Fruit fly (Drosophila melanogaster) whole organism, embryonic: Measurements from ENCODE around the gene CG12951.
A peak's percentile ranks its signal among the peaks of the same experiment; 100 is the strongest.

Experiments
- CG10431 ChIP-seq: fragments of 200-800 bp; sonication (Bioruptor generic); optimal IDR thresholded peaks from 3 replicates; lab custom pipeline; 2018; ENCODE audit warnings: missing biosample characterization, mild to moderate bottlenecking, missing genetic modification characterization
- CG11085 ChIP-seq: fragments of 200-800 bp; sonication (Bioruptor generic); IDR thresholded peaks from 2 replicates; pipeline ENCODE4 v1.3.6; 2022; ENCODE audit warnings: missing biosample characterization, missing genetic modification characterization
- CG12219 ChIP-seq: fragments of 200-800 bp; sonication (Bioruptor generic); optimal IDR thresholded peaks from 3 replicates; lab custom pipeline; 2018; ENCODE audit warnings: missing biosample characterization, mild to moderate bottlenecking, missing genetic modification characterization
- CG12236 ChIP-seq: fragments of 200-800 bp; sonication (Bioruptor generic); optimal IDR thresholded peaks from 2 replicates; lab custom pipeline; 2016; ENCODE audit warnings: missing biosample characterization, missing genetic modification characterization
- CG12942 ChIP-seq: fragments of 200-800 bp; sonication (Bioruptor generic); optimal IDR thresholded peaks from 3 replicates; lab custom pipeline; 2016; ENCODE audit warnings: missing biosample characterization, missing genetic modification characterization
- CG14667 ChIP-seq: fragments of 200-800 bp; sonication (Bioruptor generic); IDR thresholded peaks from 2 replicates; pipeline ENCODE4 v1.3.6; 2022; ENCODE audit warnings: missing biosample characterization, missing genetic modification characterization
- CG15011 ChIP-seq: fragments of 200-800 bp; sonication (Bioruptor generic); optimal IDR thresholded peaks from 3 replicates; lab custom pipeline; 2018; ENCODE audit warnings: missing biosample characterization, mild to moderate bottlenecking, missing genetic modification characterization
- CG2678 ChIP-seq: fragments of 200-800 bp; sonication (Bioruptor generic); optimal IDR thresholded peaks from 3 replicates; lab custom pipeline; 2019; ENCODE audit warnings: missing biosample characterization, mild to moderate bottlenecking, missing genetic modification characterization, moderate library complexity
- CG2712 ChIP-seq: fragments of 200-800 bp; optimal IDR thresholded peaks from 3 replicates; lab custom pipeline; 2019; ENCODE audit warnings: missing biosample characterization, mild to moderate bottlenecking, missing genetic modification characterization, moderate library complexity
- CG30403 ChIP-seq: fragments of 200-800 bp; sonication (Bioruptor generic); optimal IDR thresholded peaks from 3 replicates; lab custom pipeline; 2016; ENCODE audit warnings: missing biosample characterization, missing genetic modification characterization
- CG31441 ChIP-seq: fragments of 200-800 bp; sonication (Bioruptor generic); IDR thresholded peaks from 2 replicates; pipeline ENCODE4 v1.3.6; 2022; ENCODE audit warnings: missing biosample characterization, missing genetic modification characterization
- CG4730 ChIP-seq: fragments of 200-800 bp; sonication (Bioruptor generic); IDR thresholded peaks from 2 replicates; pipeline ENCODE4 v1.3.6; 2022; ENCODE audit warnings: missing biosample characterization, missing genetic modification characterization
- CG5180 ChIP-seq: fragments of 200-800 bp; sonication (Bioruptor generic); optimal IDR thresholded peaks from 3 replicates; lab custom pipeline; 2017; ENCODE audit warnings: missing biosample characterization, missing genetic modification characterization, mild to moderate bottlenecking, moderate library complexity, missing genetic modification reagents
- CG6683 ChIP-seq: fragments of 200-800 bp; sonication (Bioruptor generic); optimal IDR thresholded peaks from 2 replicates; lab custom pipeline; 2017; ENCODE audit warnings: missing biosample characterization, mild to moderate bottlenecking, missing genetic modification characterization, missing genetic modification reagents
- CG6854 ChIP-seq: fragments of 200-800 bp; sonication (Bioruptor generic); optimal IDR thresholded peaks from 3 replicates; lab custom pipeline; 2017; ENCODE audit warnings: missing biosample characterization, mild to moderate bottlenecking, missing genetic modification characterization
- CG8290 ChIP-seq, 3 experiments: fragments of 200-800 bp; sonication (Bioruptor generic); optimal IDR thresholded peaks; 2 replicates each; lab custom pipeline; 2016 to 2019; ENCODE audit warnings: missing biosample characterization in 3 of 3, missing genetic modification characterization in 3 of 3, mild to moderate bottlenecking in 2 of 3, moderate library complexity in 1 of 3
- CG9727 ChIP-seq: fragments of 200-800 bp; sonication (Bioruptor generic); optimal IDR thresholded peaks from 3 replicates; lab custom pipeline; 2017; ENCODE audit warnings: missing biosample characterization, mild to moderate bottlenecking, missing genetic modification characterization
- Dbx ChIP-seq: fragments of 200-800 bp; sonication (Bioruptor generic); IDR thresholded peaks from 3 replicates; pipeline ENCODE4 v1.3.6; 2022; ENCODE audit warnings: missing biosample characterization, missing genetic modification characterization
- Dek ChIP-seq: fragments of 200-800 bp; sonication (Bioruptor generic); optimal IDR thresholded peaks from 3 replicates; lab custom pipeline; 2019; ENCODE audit warnings: missing biosample characterization, mild to moderate bottlenecking, missing genetic modification characterization, moderate library complexity
- Dfd ChIP-seq, 2 experiments: fragments of >200 bp; optimal IDR thresholded peaks; 2 replicates each; lab custom pipeline; 2017; ENCODE audit warnings: missing biosample characterization in 2 of 2, missing genetic modification characterization in 2 of 2
- E2f1 ChIP-seq: fragments of 200-800 bp; sonication (Bioruptor generic); IDR thresholded peaks from 2 replicates; pipeline ENCODE4 v1.3.6; 2022; ENCODE audit warnings: missing biosample characterization, missing genetic modification characterization
- Eip74EF ChIP-seq, 2 experiments: fragments of 200-800 bp in 1 of 2; fragments of >200 bp in 1 of 2; sonication (Bioruptor generic) in 1 of 2; optimal IDR thresholded peaks; 2 replicates each; lab custom pipeline; 2017 to 2019; ENCODE audit warnings: missing biosample characterization in 2 of 2, missing genetic modification characterization in 2 of 2, mild to moderate bottlenecking in 1 of 2, moderate library complexity in 1 of 2
- Fer2 ChIP-seq: fragments of 200-800 bp; sonication (Bioruptor generic); optimal IDR thresholded peaks from 2 replicates; lab custom pipeline; 2018; ENCODE audit warnings: missing biosample characterization, mild to moderate bottlenecking, missing genetic modification characterization, moderate library complexity
- GATAe ChIP-seq: fragments of 200-800 bp; sonication (Bioruptor generic); conservative IDR thresholded peaks from 2 replicates; pipeline ENCODE4 v1.3.6; 2022; ENCODE audit warnings: missing biosample characterization, missing genetic modification characterization
- Hand ChIP-seq: fragments of 200-800 bp; sonication (Bioruptor generic); optimal IDR thresholded peaks from 2 replicates; lab custom pipeline; 2017; ENCODE audit warnings: mild to moderate bottlenecking, missing biosample characterization, missing genetic modification reagents, missing genetic modification characterization
- Hmr ChIP-seq: fragments of 200-800 bp; sonication (Bioruptor generic); optimal IDR thresholded peaks from 3 replicates; lab custom pipeline; 2017; ENCODE audit warnings: mild to moderate bottlenecking, missing biosample characterization, missing genetic modification reagents, missing genetic modification characterization
- Kr ChIP-seq: fragments of 200-800 bp; sonication (Bioruptor generic); optimal IDR thresholded peaks from 2 replicates; lab custom pipeline; 2017; ENCODE audit warnings: missing biosample characterization, mild to moderate bottlenecking, missing genetic modification characterization
- PHDP ChIP-seq: fragments of 200-800 bp; sonication (Bioruptor generic); optimal IDR thresholded peaks from 3 replicates; lab custom pipeline; 2018; ENCODE audit warnings: missing biosample characterization, mild to moderate bottlenecking, missing genetic modification characterization, moderate library complexity
- Stat92E ChIP-seq, 3 experiments: fragments of >200 bp in 2 of 3; fragments of 200-800 bp in 1 of 3; sonication (Bioruptor generic) in 1 of 3; optimal IDR thresholded peaks; 2 replicates each; lab custom pipeline; 2017 to 2019; ENCODE audit warnings: missing biosample characterization in 3 of 3, missing genetic modification characterization in 3 of 3, mild to moderate bottlenecking in 1 of 3, moderate library complexity in 1 of 3
- aop ChIP-seq: fragments of 200-800 bp; sonication (Bioruptor generic); IDR thresholded peaks from 2 replicates; pipeline ENCODE4 v1.3.6; 2022; ENCODE audit warnings: missing biosample characterization, missing genetic modification characterization
- bab2 ChIP-seq: fragments of 200-800 bp; sonication (Bioruptor generic); optimal IDR thresholded peaks from 2 replicates; lab custom pipeline; 2016; ENCODE audit warnings: missing biosample characterization, missing genetic modification characterization
- chif ChIP-seq, 2 experiments: fragments of 200-800 bp; sonication (Bioruptor generic); optimal IDR thresholded peaks; 3 replicates each; lab custom pipeline; 2016; ENCODE audit warnings: missing biosample characterization in 2 of 2, missing genetic modification characterization in 2 of 2
- crc ChIP-seq: fragments of 200-800 bp; sonication (Bioruptor generic); optimal IDR thresholded peaks from 2 replicates; lab custom pipeline; 2016; ENCODE audit warnings: missing biosample characterization, missing genetic modification characterization
- gfzf ChIP-seq: fragments of 200-800 bp; sonication (Bioruptor generic); optimal IDR thresholded peaks from 2 replicates; lab custom pipeline; 2016; ENCODE audit warnings: missing biosample characterization, mild to moderate bottlenecking, missing genetic modification characterization, moderate library complexity
- gsb ChIP-seq: fragments of 200-800 bp; sonication (Bioruptor generic); IDR thresholded peaks from 2 replicates; pipeline ENCODE4 v1.3.6; 2022; ENCODE audit warnings: missing biosample characterization, missing genetic modification characterization
- gt ChIP-seq: fragments of 200-800 bp; sonication (Bioruptor generic); IDR thresholded peaks from 2 replicates; pipeline ENCODE4 v1.3.6; 2022; ENCODE audit warnings: missing biosample characterization, missing genetic modification characterization
- her ChIP-seq: fragments of 200-800 bp; sonication (Bioruptor generic); optimal IDR thresholded peaks from 2 replicates; lab custom pipeline; 2016; ENCODE audit warnings: missing biosample characterization, missing genetic modification characterization
- ind ChIP-seq: fragments of 200-800 bp; sonication (Bioruptor generic); optimal IDR thresholded peaks from 3 replicates; lab custom pipeline; 2016; ENCODE audit warnings: missing biosample characterization, missing genetic modification characterization
- nmo ChIP-seq: fragments of 200-800 bp; sonication (Bioruptor generic); optimal IDR thresholded peaks from 2 replicates; lab custom pipeline; 2018; ENCODE audit warnings: missing biosample characterization, mild to moderate bottlenecking, missing genetic modification characterization, moderate library complexity
- pan ChIP-seq, 4 experiments: fragments of >200 bp in 3 of 4; fragments of 200-800 bp in 1 of 4; sonication (Bioruptor generic) in 1 of 4; optimal IDR thresholded peaks in 3 of 4; IDR thresholded peaks in 1 of 4; 2 replicates each; pipeline versions ENCODE4 v1.3.6 to Lab custom; 2017 to 2022; ENCODE audit warnings: missing biosample characterization in 2 of 4, missing genetic modification characterization in 2 of 4, mixed read lengths in 1 of 4
- pita ChIP-seq: fragments of 200-800 bp; sonication (Bioruptor generic); optimal IDR thresholded peaks from 2 replicates; lab custom pipeline; 2017; ENCODE audit warnings: missing biosample characterization, mild to moderate bottlenecking, missing genetic modification characterization
- pnt ChIP-seq: fragments of 200-800 bp; sonication (Bioruptor generic); optimal IDR thresholded peaks from 3 replicates; lab custom pipeline; 2016; ENCODE audit warnings: missing biosample characterization, missing genetic modification characterization
- ranshi ChIP-seq: fragments of 200-800 bp; sonication (Bioruptor generic); IDR thresholded peaks from 2 replicates; pipeline ENCODE4 v1.3.6; 2022; ENCODE audit warnings: missing biosample characterization, missing genetic modification characterization
- ro ChIP-seq: fragments of 200-800 bp; sonication (Bioruptor generic); IDR thresholded peaks from 2 replicates; pipeline ENCODE4 v1.3.6; 2022; ENCODE audit warnings: missing biosample characterization, missing genetic modification characterization
- sd ChIP-seq: fragments of 200-800 bp; sonication (Bioruptor generic); optimal IDR thresholded peaks from 3 replicates; lab custom pipeline; 2018; ENCODE audit warnings: missing biosample characterization, mild to moderate bottlenecking, missing genetic modification characterization, moderate library complexity
- sug ChIP-seq: fragments of 200-800 bp; optimal IDR thresholded peaks from 2 replicates; lab custom pipeline; 2019; ENCODE audit warnings: missing biosample characterization, mild to moderate bottlenecking, missing genetic modification characterization, moderate library complexity
- tna ChIP-seq: fragments of 200-800 bp; sonication (Bioruptor generic); IDR thresholded peaks from 2 replicates; pipeline ENCODE4 v1.3.6; 2022; ENCODE audit warnings: missing biosample characterization, missing genetic modification characterization; ENCODE audit not compliant: partially characterized antibody

The CG12951 gene

dm6 chr3R:9378644-9379411 lies 48.7 kb upstream of the CG12951 start (continued):
- peak in 1 of 2 experiments; percentile 66 for TF ChIP-seq Eip74EF (GFP tag; optimal IDR thresholded peaks at IDR 0.05; lab: Kevin White, UChicago)
- no peak for TF ChIP-seq sd (tag; lab: Kevin White, UChicago)
- TF ChIP-seq CG31441 (GFP tag; lab: Robert Waterston, UW), result peak; percentile 71
- no peak for TF ChIP-seq pan (optimal IDR thresholded peaks at IDR 0.05; lab: Kevin White, UChicago)
- TF ChIP-seq pan (GFP tag; optimal IDR thresholded peaks at IDR 0.05 in 1 of 2, IDR thresholded peaks at IDR 0.05 in 1 of 2), result peak in 1 of 2 experiments; percentile 20
- no peak for TF ChIP-seq crc (GFP tag; lab: Kevin White, UChicago)
- no peak for TF ChIP-seq gfzf (GFP tag; lab: Kevin White, UChicago)
- peak; percentile 87 for TF ChIP-seq Kr (GFP tag; lab: Kevin White, UChicago)
- TF ChIP-seq CG5180, result peak; percentile 10
- no peak for TF ChIP-seq Fer2 (tag; lab: Kevin White, UChicago)
- TF ChIP-seq Hmr, result no peak
- TF ChIP-seq her (GFP tag; lab: Kevin White, UChicago), result no peak
- TF ChIP-seq Hand (GFP tag; lab: Kevin White, UChicago), result no peak
- no peak for TF ChIP-seq CG12236 (GFP tag; lab: Kevin White, UChicago)
- TF ChIP-seq CG2678 (tag; lab: Kevin White, UChicago), result peak; percentile 66
- peak; percentile 47 for TF ChIP-seq bab2 (GFP tag; lab: Kevin White, UChicago)
- no peak for TF ChIP-seq CG6683 (GFP tag; lab: Kevin White, UChicago)
- no peak for TF ChIP-seq pnt
- TF ChIP-seq aop, result no peak
- TF ChIP-seq gt (GFP tag; lab: Robert Waterston, UW), result no peak
- TF ChIP-seq CG6854, result no peak
- TF ChIP-seq CG9727 (GFP tag; lab: Kevin White, UChicago), result peak; percentile 91
- no peak for TF ChIP-seq CG12942 (GFP tag; lab: Kevin White, UChicago)
- peak; percentile 51 for TF ChIP-seq CG30403 (GFP tag; lab: Kevin White, UChicago)
- TF ChIP-seq gsb (GFP tag; lab: Robert Waterston, UW), result no peak
- TF ChIP-seq Dek (tag; lab: Kevin White, UChicago), result no peak
- no peak for TF ChIP-seq CG14667 (GFP tag; lab: Robert Waterston, UW)
- no peak for TF ChIP-seq CG11085
- no peak for TF ChIP-seq Dfd (GFP tag; optimal IDR thresholded peaks at IDR 0.05; lab: Kevin White, UChicago)
- TF ChIP-seq pita (GFP tag; lab: Kevin White, UChicago), result no peak
- TF ChIP-seq E2f1 (GFP tag; lab: Robert Waterston, UW), result 0 out of 2 replicates have a peak, but pooled peaks have one; percentile 22
- TF ChIP-seq ranshi (GFP tag; lab: Robert Waterston, UW), result peak; percentile 32; the same call in 1 of the 2 replicates
- TF ChIP-seq sug (tag; lab: Kevin White, UChicago), result no peak
- no peak for TF ChIP-seq Dbx (GFP tag; lab: Robert Waterston, UW)
- TF ChIP-seq CG12219 (GFP tag; lab: Kevin White, UChicago), result peak; percentile 17
- no peak for TF ChIP-seq chif (GFP tag; optimal IDR thresholded peaks at IDR 0.05; lab: Kevin White, UChicago)
- peak; percentile 92 for TF ChIP-seq CG2712
- TF ChIP-seq nmo (GFP tag; lab: Kevin White, UChicago), result peak; percentile 79
- no peak for TF ChIP-seq CG15011 (GFP tag; lab: Kevin White, UChicago)
- TF ChIP-seq ro, result no peak
- peak; percentile 16 for TF ChIP-seq PHDP (tag; lab: Kevin White, UChicago)
- TF ChIP-seq tna (GFP tag; lab: Robert Waterston, UW), result no peak
- TF ChIP-seq CG4730, result no peak
- peak in 1 of 3 experiments; percentile 99 for TF ChIP-seq Stat92E (GFP tag; optimal IDR thresholded peaks at IDR 0.05; lab: Kevin White, UChicago)
- no peak for TF ChIP-seq GATAe
- TF ChIP-seq CG10431, result peak; percentile 30
- TF ChIP-seq CG8290 (GFP tag; optimal IDR thresholded peaks at IDR 0.05; lab: Kevin White, UChicago), result peak; percentile 31
- TF ChIP-seq CG8290 (tag; optimal IDR thresholded peaks at IDR 0.05; lab: Kevin White, UChicago), result peak in 1 of 2 experiments; percentile 37
- TF ChIP-seq ind (GFP tag; lab: Kevin White, UChicago), result no peak
